Worm (Caenorhabditis elegans): ENCODE measurements around the gene trpp-1.

- TF ChIP-seq snpc-4 (tag; optimal IDR thresholded peaks at IDR 0.05) = no peak
- TF ChIP-seq ztf-11 (tag; optimal IDR thresholded peaks at IDR 0.05) = no peak
- no peak for TF ChIP-seq nhr-76 (tag; optimal IDR thresholded peaks at IDR 0.05)
These were observed 5.4 kb downstream of the trpp-1 start for ce11 chrV:206814-207213.

All from whole organism, L3 larva.